Fruit fly (Drosophila melanogaster) whole organism, pupa: Measurements from ENCODE around the gene Gas41.

Experiments used
- CG17806 ChIP-seq: fragments of 200-800 bp; sonication (Bioruptor generic); optimal IDR thresholded peaks from 2 replicates; lab custom pipeline; 2018; ENCODE audit warnings: missing biosample characterization, mild to moderate bottlenecking, missing genetic modification characterization, moderate library complexity
- Ets98B ChIP-seq: fragments of 200-800 bp; sonication (Bioruptor generic); IDR thresholded peaks from 2 replicates; pipeline ENCODE4 v1.3.6; 2022; ENCODE audit warnings: missing biosample characterization, missing genetic modification characterization

dm6 chr2L:6968013-6968517 lies 18.1 kb upstream of the Gas41 start:
- TF ChIP-seq Ets98B (GFP tag; lab: Robert Waterston, UW) (peak; percentile 48), CG17806 (tag; lab: Kevin White, UChicago) (peak; percentile 42)
